Worm (Caenorhabditis elegans): ENCODE results near the gene ZC266.1.

The ZC266.1 gene

ce11 chrV:4647857-4648256 lies 52.2 kb downstream of the ZC266.1 start, which contains the start of gene F41F3.3:
TSS of gene F41F3.3 (minus strand) at chrV:4648239.
- no peak for TF ChIP-seq ceh-13 (GFP tag; optimal IDR thresholded peaks at IDR 0.05)
- TF ChIP-seq hmg-4 (GFP tag; optimal IDR thresholded peaks at IDR 0.05) = peak; percentile 33
- TF ChIP-seq F13C5.2 (tag; optimal IDR thresholded peaks at IDR 0.05) = no peak
- TF ChIP-seq sea-1 (GFP tag; conservative IDR thresholded peaks at IDR 0.05) = no peak
- peak; percentile 47 for TF ChIP-seq aly-1 (tag; optimal IDR thresholded peaks at IDR 0.05)
- TF ChIP-seq scrt-1 (GFP tag; IDR thresholded peaks at IDR 0.05) = peak; percentile 76
- TF ChIP-seq pes-1 (GFP tag; IDR thresholded peaks at IDR 0.05) = no peak; the same call in 1 of the 2 replicates

- no peak for TF ChIP-seq tra-4 (tag; optimal IDR thresholded peaks at IDR 0.05)
Observed at ce11 chrV:4647279-4647819, 52.7 kb downstream of the ZC266.1 start.
